Fruit fly (Drosophila melanogaster): ENCODE data around the gene P5cr-2.

P5cr-2 gene

dm6 chr3R:17539789-17540496 is 5.3 kb downstream of the P5cr-2 start, which contains the start of gene SF1:
Gene SF1, plus strand, starts transcription at chr3R:17540421.
- TF ChIP-seq Hr83 (GFP tag; optimal IDR thresholded peaks at IDR 0.05; ENCODE audit: poor library complexity, severe bottlenecking): peak; percentile 33
- TF ChIP-seq psq (GFP tag; optimal IDR thresholded peaks at IDR 0.05): peak; percentile 52
- TF ChIP-seq Dfd (GFP tag; optimal IDR thresholded peaks at IDR 0.05): no peak
- TF ChIP-seq OdsH (GFP tag; optimal IDR thresholded peaks at IDR 0.05): peak; percentile 7
- TF ChIP-seq pan (optimal IDR thresholded peaks at IDR 0.05): no peak
- no peak for TF ChIP-seq Hnf4 (GFP tag; optimal IDR thresholded peaks at IDR 0.05)
- TF ChIP-seq GATAd (GFP tag; optimal IDR thresholded peaks at IDR 0.05): no peak
- peak; percentile 53 for TF ChIP-seq HLH106 (tag; optimal IDR thresholded peaks at IDR 0.05)
- no peak for TF ChIP-seq Rel (GFP tag; optimal IDR thresholded peaks at IDR 0.05)
- peak; percentile 73 for TF ChIP-seq Rel (tag; optimal IDR thresholded peaks at IDR 0.05)
- TF ChIP-seq Dif (GFP tag; optimal IDR thresholded peaks at IDR 0.05; ENCODE audit: partially characterized antibody): no peak
- peak; percentile 40 for TF ChIP-seq h (GFP tag; optimal IDR thresholded peaks at IDR 0.05)
- no peak for TF ChIP-seq br (GFP tag; optimal IDR thresholded peaks at IDR 0.05)
- TF ChIP-seq foxo (GFP tag; optimal IDR thresholded peaks at IDR 0.05): no peak
- TF ChIP-seq dmrt93B (GFP tag; optimal IDR thresholded peaks at IDR 0.05): peak; percentile 63
- TF ChIP-seq jim (GFP tag; optimal IDR thresholded peaks at IDR 0.05): no peak
- no peak for TF ChIP-seq Mio (GFP tag; optimal IDR thresholded peaks at IDR 0.05)
- TF ChIP-seq ey (GFP tag; optimal IDR thresholded peaks at IDR 0.05): peak; percentile 26
- peak; percentile 80 for TF ChIP-seq woc (GFP tag; optimal IDR thresholded peaks at IDR 0.05)
- TF ChIP-seq Myc (optimal IDR thresholded peaks at IDR 0.05): peak; percentile 90
- no peak for TF ChIP-seq CG32264 (GFP tag; optimal IDR thresholded peaks at IDR 0.05)
- TF ChIP-seq Vsx2 (GFP tag; optimal IDR thresholded peaks at IDR 0.05; ENCODE audit: partially characterized antibody): no peak
- no peak for TF ChIP-seq dl (GFP tag; optimal IDR thresholded peaks at IDR 0.05; ENCODE audit: insufficient read depth in 1 of 2, partially characterized antibody in 2 of 2)
- TF ChIP-seq N (GFP tag; optimal IDR thresholded peaks at IDR 0.05): no peak

dm6 chr3R:17540497-17540822 is 5.8 kb downstream of the P5cr-2 start:
- TF ChIP-seq Abd-B (GFP tag; optimal IDR thresholded peaks at IDR 0.05): no peak
- no peak for TF ChIP-seq N (GFP tag; optimal IDR thresholded peaks at IDR 0.05)
- no peak for TF ChIP-seq ey (GFP tag; optimal IDR thresholded peaks at IDR 0.05)
- no peak for TF ChIP-seq Sp1 (GFP tag; optimal IDR thresholded peaks at IDR 0.05)
- no peak for TF ChIP-seq rgr (GFP tag; optimal IDR thresholded peaks at IDR 0.05)
- no peak for TF ChIP-seq fru (GFP tag; optimal IDR thresholded peaks at IDR 0.05)
- no peak for TF ChIP-seq tai (GFP tag; optimal IDR thresholded peaks at IDR 0.05)
- TF ChIP-seq jim (GFP tag; optimal IDR thresholded peaks at IDR 0.05): no peak
- no peak for TF ChIP-seq sv (GFP tag; optimal IDR thresholded peaks at IDR 0.05)
- TF ChIP-seq foxo (GFP tag; optimal IDR thresholded peaks at IDR 0.05): no peak
- no peak for TF ChIP-seq dsf (GFP tag; optimal IDR thresholded peaks at IDR 0.05; ENCODE audit: borderline replicate concordance)
- no peak for TF ChIP-seq Mio (GFP tag; optimal IDR thresholded peaks at IDR 0.05)
- no peak for TF ChIP-seq Rel (GFP tag; optimal IDR thresholded peaks at IDR 0.05)
- no peak for TF ChIP-seq Rel (tag; optimal IDR thresholded peaks at IDR 0.05)
- no peak for TF ChIP-seq sage (GFP tag; optimal IDR thresholded peaks at IDR 0.05)

dm6 chr3R:17544594-17544993 is 10.0 kb downstream of the P5cr-2 start:
- TF ChIP-seq Dfd (GFP tag; optimal IDR thresholded peaks at IDR 0.05) (peak; percentile 94), foxo (GFP tag; optimal IDR thresholded peaks at IDR 0.05) (no peak)

dm6 chr3R:17546115-17546705 is 11.6 kb downstream of the P5cr-2 start, which contains the start of gene Prx3:
Gene Prx3, minus strand, starts transcription at chr3R:17546531.
- TF ChIP-seq sage (GFP tag; optimal IDR thresholded peaks at IDR 0.05): no peak
- no peak for TF ChIP-seq tai (GFP tag; optimal IDR thresholded peaks at IDR 0.05)
- no peak for TF ChIP-seq dsf (GFP tag; optimal IDR thresholded peaks at IDR 0.05; ENCODE audit: borderline replicate concordance)
- TF ChIP-seq GATAd (GFP tag; optimal IDR thresholded peaks at IDR 0.05): no peak
- TF ChIP-seq Vsx2 (GFP tag; optimal IDR thresholded peaks at IDR 0.05; ENCODE audit: partially characterized antibody): no peak
- TF ChIP-seq Dif (GFP tag; optimal IDR thresholded peaks at IDR 0.05; ENCODE audit: partially characterized antibody): no peak
- TF ChIP-seq Hr78 (GFP tag; optimal IDR thresholded peaks at IDR 0.05): no peak
- no peak for TF ChIP-seq CrebA (GFP tag; optimal IDR thresholded peaks at IDR 0.05; ENCODE audit: borderline replicate concordance)

All from whole organism, wandering third instar larva.